Worm (Caenorhabditis elegans) whole organism, mixed stage, embryonic: ENCODE data around the gene F14F8.14.

Source experiments
- blmp-1 ChIP-seq: fragments of 150-350 bp; optimal IDR thresholded peaks from 2 replicates; lab custom pipeline; 2014; ENCODE audit warnings: missing biosample characterization, missing genetic modification characterization
- ceh-39 ChIP-seq: fragments of 150-350 bp; optimal IDR thresholded peaks from 2 replicates; lab custom pipeline; 2014; ENCODE audit warnings: missing biosample characterization, missing genetic modification characterization
- ceh-43 ChIP-seq: fragments of 200-800 bp; sonication (Bioruptor generic); optimal IDR thresholded peaks from 2 replicates; lab custom pipeline; 2018; ENCODE audit warnings: mild to moderate bottlenecking, missing genetic modification characterization, moderate library complexity, missing compliant biosample characterization
- cnd-1 ChIP-seq: fragments of 200-800 bp; sonication (Bioruptor generic); optimal IDR thresholded peaks from 2 replicates; lab custom pipeline; 2018; ENCODE audit warnings: mild to moderate bottlenecking, missing genetic modification characterization, missing compliant biosample characterization
- elt-1 ChIP-seq: sonication (generic microtip); optimal IDR thresholded peaks from 2 replicates; lab custom pipeline; 2017; ENCODE audit warnings: missing genetic modification characterization, mild to moderate bottlenecking, missing compliant biosample characterization, antibody characterized with exemption, moderate library complexity, borderline replicate concordance; ENCODE audit not compliant: insufficient read depth
- elt-3 ChIP-seq: fragments of 150-350 bp; optimal IDR thresholded peaks from 2 replicates; lab custom pipeline; 2014; ENCODE audit warnings: missing biosample characterization, missing genetic modification characterization
- lsy-2 ChIP-seq: fragments of 150-350 bp; optimal IDR thresholded peaks from 2 replicates; lab custom pipeline; 2014; ENCODE audit warnings: missing biosample characterization, missing genetic modification characterization
- mls-2 ChIP-seq: sonication (generic microtip); optimal IDR thresholded peaks from 2 replicates; lab custom pipeline; 2016; ENCODE audit warnings: mild to moderate bottlenecking, missing genetic modification characterization, moderate library complexity, missing compliant biosample characterization
- nhr-2 ChIP-seq: fragments of 150-350 bp; optimal IDR thresholded peaks from 2 replicates; lab custom pipeline; 2014; ENCODE audit warnings: missing biosample characterization, missing genetic modification characterization
- nhr-237 ChIP-seq: fragments of 150-350 bp; optimal IDR thresholded peaks from 2 replicates; lab custom pipeline; 2014; ENCODE audit warnings: missing biosample characterization, missing genetic modification characterization
- nhr-28 ChIP-seq: fragments of 150-350 bp; optimal IDR thresholded peaks from 2 replicates; lab custom pipeline; 2014; ENCODE audit warnings: missing biosample characterization, missing genetic modification characterization
- unc-39 ChIP-seq: fragments of 150-350 bp; optimal IDR thresholded peaks from 2 replicates; lab custom pipeline; 2014; ENCODE audit warnings: missing biosample characterization, missing genetic modification characterization
- unc-62 ChIP-seq: fragments of 150-350 bp; optimal IDR thresholded peaks from 2 replicates; lab custom pipeline; 2014; ENCODE audit warnings: missing biosample characterization, missing genetic modification reagents, missing genetic modification characterization

- no peak for TF ChIP-seq unc-62 (GFP tag; lab: Kevin White, UChicago)
- no peak for TF ChIP-seq mls-2 (tag; lab: Kevin White, UChicago)
- TF ChIP-seq nhr-237 (tag; lab: Kevin White, UChicago) = no peak
- TF ChIP-seq lsy-2 (tag; lab: Kevin White, UChicago) = no peak
- TF ChIP-seq nhr-28 = no peak
- TF ChIP-seq elt-1 (tag; lab: Kevin White, UChicago) = no peak
- no peak for TF ChIP-seq unc-39 (tag; lab: Kevin White, UChicago)
- no peak for TF ChIP-seq ceh-43
- TF ChIP-seq ceh-39 = no peak
- no peak for TF ChIP-seq blmp-1 (tag; lab: Kevin White, UChicago)
- no peak for TF ChIP-seq nhr-2
- TF ChIP-seq elt-3 = no peak
- no peak for TF ChIP-seq cnd-1 (tag; lab: Kevin White, UChicago)
Observed at ce11 chrV:16643558-16643957, 23.0 kb downstream of the F14F8.14 start, which contains the start of gene srw-77.
